Worm (Caenorhabditis elegans) whole organism, early embryonic: Measurements from ENCODE around the gene mfn-1.

Source experiments
- F13C5.2 ChIP-seq: sonication (generic microtip); optimal IDR thresholded peaks from 2 replicates; lab custom pipeline; 2017; ENCODE audit warnings: mild to moderate bottlenecking, missing genetic modification characterization, inconsistent platforms, missing compliant biosample characterization
- aly-1 ChIP-seq: sonication (generic microtip); optimal IDR thresholded peaks from 2 replicates; lab custom pipeline; 2016; ENCODE audit warnings: missing genetic modification characterization, missing compliant biosample characterization
- ama-1 ChIP-seq: fragments of 150-350 bp; optimal IDR thresholded peaks from 2 replicates; lab custom pipeline; 2014
- flt-1 ChIP-seq: fragments of 200-800 bp; sonication (Bioruptor generic); IDR thresholded peaks from 2 replicates; pipeline ENCODE4 v1.3.6; 2022; ENCODE audit warnings: missing genetic modification characterization, missing compliant biosample characterization
- hmbx-1 ChIP-seq: sonication (generic microtip); optimal IDR thresholded peaks from 2 replicates; lab custom pipeline; 2016; ENCODE audit warnings: mild to moderate bottlenecking, missing genetic modification characterization, missing compliant biosample characterization
- hmg-4 ChIP-seq: fragments of 200-800 bp; sonication (Bioruptor generic); optimal IDR thresholded peaks from 2 replicates; lab custom pipeline; 2018; ENCODE audit warnings: mild to moderate bottlenecking, missing genetic modification characterization, missing compliant biosample characterization
- hnd-1 ChIP-seq: sonication (generic microtip); optimal IDR thresholded peaks from 2 replicates; lab custom pipeline; 2016; ENCODE audit warnings: missing genetic modification characterization, missing compliant biosample characterization
- tbx-11 ChIP-seq: fragments of 200-800 bp; sonication (Bioruptor generic); IDR thresholded peaks from 2 replicates; pipeline ENCODE4 v1.3.6; 2022; ENCODE audit warnings: missing genetic modification characterization, missing compliant biosample characterization
- tbx-37 ChIP-seq: fragments of 200-800 bp; sonication (Bioruptor generic); conservative IDR thresholded peaks from 2 replicates; pipeline ENCODE4 v1.3.6; 2022; ENCODE audit warnings: missing genetic modification reagents, missing genetic modification characterization, missing compliant biosample characterization
- tra-4 ChIP-seq: sonication (generic microtip); optimal IDR thresholded peaks from 2 replicates; lab custom pipeline; 2017; ENCODE audit warnings: missing genetic modification characterization, missing compliant biosample characterization

DNA sequence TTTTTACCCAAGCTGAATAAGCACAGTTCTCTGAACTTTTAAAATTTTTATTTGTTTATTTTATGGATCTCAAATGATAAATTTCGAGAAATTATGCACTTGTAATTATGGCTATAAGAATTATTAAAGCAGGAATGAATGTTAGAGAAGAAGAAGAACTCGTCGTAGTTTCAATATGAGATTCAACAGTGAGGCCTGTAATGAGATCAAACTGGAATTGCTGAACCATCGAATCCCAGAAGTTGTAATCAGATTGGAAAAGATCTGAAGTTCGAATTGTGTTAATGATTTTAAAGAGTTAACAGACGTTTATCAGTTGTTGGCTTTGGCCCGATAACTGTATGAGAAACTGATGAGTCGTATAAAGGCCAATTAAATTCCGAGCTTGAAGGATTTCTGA, 16.1 kb downstream of the mfn-1 start:
- no peak for TF ChIP-seq tbx-11 (GFP tag; lab: Robert Waterston, UW)
- no peak for TF ChIP-seq aly-1 (tag; lab: Kevin White, UChicago)
- no peak for TF ChIP-seq hmbx-1 (tag; lab: Kevin White, UChicago)
- no peak for TF ChIP-seq tra-4 (tag; lab: Kevin White, UChicago)
- TF ChIP-seq ama-1 (lab: Kevin White, UChicago), result no peak
- TF ChIP-seq hnd-1 (tag; lab: Kevin White, UChicago), result no peak
- no peak for TF ChIP-seq hmg-4
- TF ChIP-seq flt-1 (GFP tag; lab: Robert Waterston, UW), result no peak
- no peak for TF ChIP-seq tbx-37
- TF ChIP-seq F13C5.2 (tag; lab: Kevin White, UChicago), result no peak
